Worm (Caenorhabditis elegans): ENCODE results near the gene nas-22.

DNA sequence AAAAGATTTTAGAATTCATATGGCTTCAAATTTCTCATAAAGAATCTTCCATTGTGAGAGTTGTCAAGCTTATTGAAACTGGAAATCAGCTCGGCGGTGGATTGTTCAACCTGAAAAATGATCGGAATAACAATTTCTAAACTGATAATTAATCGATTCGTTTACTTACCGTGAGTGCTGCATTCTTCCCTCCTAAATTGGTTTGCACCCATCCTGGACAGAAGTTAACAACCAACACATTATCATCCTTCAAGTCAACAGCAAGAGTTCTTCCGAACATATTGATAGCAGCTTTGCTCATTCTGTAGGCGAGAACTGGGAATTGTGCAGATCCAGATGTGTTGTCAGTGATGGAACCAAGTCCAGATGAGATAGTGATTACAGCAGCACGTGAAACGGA lies 40.6 kb downstream of the nas-22 start:
- TF ChIP-seq tra-4 (tag; optimal IDR thresholded peaks at IDR 0.05) (no peak), hmg-4 (GFP tag; optimal IDR thresholded peaks at IDR 0.05) (no peak), B0310.2 (tag; optimal IDR thresholded peaks at IDR 0.05) (no peak), flt-1 (GFP tag; IDR thresholded peaks at IDR 0.05) (no peak), aly-1 (tag; optimal IDR thresholded peaks at IDR 0.05) (no peak), scrt-1 (GFP tag; IDR thresholded peaks at IDR 0.05) (no peak)

Measured in whole organism, early embryonic.